Worm (Caenorhabditis elegans): ENCODE results near the gene Y54E2A.9.

Y54E2A.9 gene

DNA sequence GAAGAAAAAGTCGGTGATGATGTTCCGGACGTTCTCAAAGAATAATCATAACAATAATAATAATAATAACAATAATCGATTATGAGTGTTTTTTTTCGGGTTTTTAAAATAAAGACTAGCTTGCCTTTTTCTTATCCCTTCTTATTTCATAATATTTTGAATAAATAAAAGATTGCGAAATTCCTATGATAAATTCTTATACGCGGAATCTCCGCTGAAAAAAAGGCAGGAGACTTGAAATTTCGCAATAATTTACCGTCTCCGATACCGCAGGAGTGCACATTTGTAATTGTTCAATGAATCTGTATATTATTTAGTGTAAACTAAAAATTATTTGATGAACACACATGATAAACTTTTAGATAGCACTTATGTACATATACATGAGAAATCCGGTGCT is 6.7 kb upstream of the Y54E2A.9 start:
- TF ChIP-seq elt-1 (tag; optimal IDR thresholded peaks at IDR 0.05; ENCODE audit: borderline replicate concordance, insufficient read depth) (no peak), snpc-4 (tag; optimal IDR thresholded peaks at IDR 0.05) (no peak), sem-2 (GFP tag; optimal IDR thresholded peaks at IDR 0.05) (no peak), drap-1 (GFP tag; optimal IDR thresholded peaks at IDR 0.05) (no peak), M03D4.4 (tag; optimal IDR thresholded peaks at IDR 0.05) (no peak), nhr-12 (tag; optimal IDR thresholded peaks at IDR 0.05) (no peak), unc-62 (GFP tag; optimal IDR thresholded peaks at IDR 0.05) (no peak), nhr-2 (tag; optimal IDR thresholded peaks at IDR 0.05) (no peak), mab-5 (tag; optimal IDR thresholded peaks at IDR 0.05) (no peak), ztf-11 (tag; optimal IDR thresholded peaks at IDR 0.05) (no peak), pha-4 (tag; optimal IDR thresholded peaks at IDR 0.05) (no peak), unc-120 (tag; optimal IDR thresholded peaks at IDR 0.05; ENCODE audit: poor library complexity, severe bottlenecking) (no peak), ces-1 (GFP tag; optimal IDR thresholded peaks at IDR 0.05) (no peak), tbx-8 (GFP tag; optimal IDR thresholded peaks at IDR 0.05) (no peak), lin-32 (GFP tag; optimal IDR thresholded peaks at IDR 0.05) (no peak)

DNA sequence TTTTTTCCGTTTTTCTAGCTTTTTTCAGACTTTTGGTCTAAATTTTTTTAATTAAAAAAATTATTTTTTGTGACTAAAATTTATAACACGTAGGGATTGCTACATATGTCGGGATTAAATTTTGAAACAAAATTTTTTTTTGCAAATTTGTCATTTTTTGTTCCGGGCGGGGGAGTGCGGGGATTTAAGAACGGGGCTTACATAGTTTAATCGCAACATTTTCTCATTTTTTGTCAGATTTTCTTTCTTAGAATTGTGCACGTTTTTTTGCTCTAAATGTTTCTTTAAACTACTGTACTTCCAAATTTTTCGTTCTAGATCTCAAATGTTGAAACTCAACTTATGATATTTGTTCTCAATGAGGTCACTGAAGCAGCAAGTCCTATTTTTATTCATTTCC is 4.9 kb upstream of the Y54E2A.9 start, which contains the start of gene Y54E2A.10:
TSS of gene Y54E2A.10 (plus strand) at position 301 of the 400 bp plus-strand sequence.
- TF ChIP-seq ceh-39 (tag; optimal IDR thresholded peaks at IDR 0.05) = no peak
- no peak for TF ChIP-seq M03D4.4 (tag; optimal IDR thresholded peaks at IDR 0.05)
- TF ChIP-seq sem-2 (GFP tag; optimal IDR thresholded peaks at IDR 0.05) = no peak
- no peak for TF ChIP-seq unc-120 (tag; optimal IDR thresholded peaks at IDR 0.05; ENCODE audit: poor library complexity, severe bottlenecking)
- no peak for TF ChIP-seq nhr-237 (tag; optimal IDR thresholded peaks at IDR 0.05)

DNA sequence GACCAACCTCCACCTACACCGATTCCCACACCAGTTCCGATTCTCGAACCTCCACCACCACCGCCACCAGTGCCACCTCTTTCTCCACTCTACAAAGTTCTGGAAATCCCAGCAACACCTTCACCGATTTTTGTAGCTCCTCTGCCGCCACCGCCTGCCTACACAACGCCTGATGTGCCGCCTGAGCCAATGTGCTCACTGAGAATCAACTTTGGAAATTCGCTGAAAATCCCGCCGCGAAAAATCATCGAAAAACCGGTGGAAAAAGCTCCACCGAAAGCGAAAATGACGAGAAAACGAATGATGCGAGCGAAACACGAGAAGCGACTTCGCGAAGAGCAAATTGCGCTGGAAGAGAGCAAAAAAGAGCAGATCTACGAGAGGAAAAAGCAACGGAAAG is 6.0 kb downstream of the Y54E2A.9 start:
- no peak for TF ChIP-seq ceh-83 (GFP tag; optimal IDR thresholded peaks at IDR 0.05)

DNA sequence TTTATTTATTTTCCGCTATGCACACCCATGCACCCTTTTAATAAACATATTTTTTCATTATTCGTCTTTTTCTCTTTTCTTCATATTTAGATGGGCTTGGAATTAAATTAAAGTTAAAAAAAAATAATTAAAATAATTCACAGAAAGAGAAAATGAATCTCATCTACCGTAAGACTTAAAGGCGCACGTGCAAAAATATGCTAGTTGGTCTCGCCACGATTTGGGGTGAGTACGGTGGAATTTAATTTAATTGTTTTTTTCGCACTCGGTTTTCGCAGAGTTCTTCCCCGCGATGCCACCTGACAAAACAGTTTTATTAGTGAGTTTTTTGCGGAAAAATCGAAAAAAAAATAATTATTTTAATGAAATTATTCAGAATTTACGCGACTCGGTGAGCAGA is 7.7 kb downstream of the Y54E2A.9 start, which contains the start of gene Y54E2A.8:
TSS of gene Y54E2A.8 (plus strand) at position 254 of the 400 bp plus-strand sequence.
- TF ChIP-seq blmp-1 (tag; optimal IDR thresholded peaks at IDR 0.05) (no peak), nhr-237 (tag; optimal IDR thresholded peaks at IDR 0.05) (no peak), ces-1 (GFP tag; optimal IDR thresholded peaks at IDR 0.05) (no peak), nhr-2 (tag; optimal IDR thresholded peaks at IDR 0.05) (no peak), unc-62 (GFP tag; optimal IDR thresholded peaks at IDR 0.05) (no peak), elt-3 (tag; optimal IDR thresholded peaks at IDR 0.05) (no peak), sem-2 (GFP tag; optimal IDR thresholded peaks at IDR 0.05) (no peak), nhr-28 (tag; optimal IDR thresholded peaks at IDR 0.05) (no peak), lsy-2 (tag; optimal IDR thresholded peaks at IDR 0.05) (no peak), ceh-39 (tag; optimal IDR thresholded peaks at IDR 0.05) (no peak), ceh-43 (GFP tag; optimal IDR thresholded peaks at IDR 0.05) (no peak), bed-3 (GFP tag; optimal IDR thresholded peaks at IDR 0.05) (no peak), unc-39 (tag; optimal IDR thresholded peaks at IDR 0.05) (no peak)

DNA sequence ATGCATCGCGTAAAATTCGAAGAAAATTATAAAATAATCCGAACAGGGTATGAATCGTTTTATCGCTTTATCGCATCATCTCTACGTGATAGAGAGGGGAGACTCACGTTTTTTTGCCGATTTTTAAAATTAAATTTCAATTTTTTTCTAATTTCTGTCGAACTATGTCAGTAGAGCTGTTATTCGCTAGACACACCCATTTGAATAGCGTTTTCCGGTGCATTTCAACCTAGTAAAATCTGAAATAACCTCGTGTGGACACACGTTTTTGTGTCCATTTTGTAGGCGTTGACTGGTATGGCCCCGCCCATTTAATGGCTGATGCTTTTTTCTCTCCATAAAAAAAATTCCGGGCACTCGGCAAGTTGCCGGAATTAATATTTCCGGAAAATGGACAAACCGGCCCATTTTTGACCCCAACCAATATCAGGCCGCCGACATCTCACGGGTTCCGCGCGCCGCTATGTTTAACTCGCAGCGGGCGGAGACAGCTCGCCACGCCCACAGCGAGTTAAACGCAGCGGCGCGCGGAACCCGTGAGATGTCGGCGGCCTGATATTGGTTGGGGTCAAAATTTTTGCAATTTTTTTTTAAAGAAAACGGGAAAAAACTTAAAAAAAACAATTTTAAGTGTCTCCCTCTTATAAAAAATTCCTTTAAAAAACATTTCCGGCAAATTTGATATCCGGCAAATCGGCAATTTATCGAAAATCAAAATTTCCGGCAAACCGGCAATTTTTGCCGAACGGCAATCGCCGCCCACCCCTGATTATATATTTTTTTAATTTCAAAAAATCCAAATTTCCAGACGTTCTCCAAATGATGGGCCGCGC is 12.6 kb downstream of the Y54E2A.9 start, which contains the start of gene Y54E2A.7:
TSS of gene Y54E2A.7 (minus strand) at position 51 of the 833 bp plus-strand sequence.
- TF ChIP-seq ceh-39 (tag; optimal IDR thresholded peaks at IDR 0.05) (no peak), mls-2 (tag; optimal IDR thresholded peaks at IDR 0.05) (no peak), mep-1 (tag; optimal IDR thresholded peaks at IDR 0.05) (no peak), zip-8 (tag; optimal IDR thresholded peaks at IDR 0.05) (no peak), tbx-8 (GFP tag; optimal IDR thresholded peaks at IDR 0.05) (no peak), lin-13 (tag; optimal IDR thresholded peaks at IDR 0.05) (no peak), pha-4 (tag; optimal IDR thresholded peaks at IDR 0.05) (no peak), nhr-12 (tag; optimal IDR thresholded peaks at IDR 0.05) (no peak), lsy-2 (tag; optimal IDR thresholded peaks at IDR 0.05) (no peak), nhr-28 (tag; optimal IDR thresholded peaks at IDR 0.05) (no peak), ceh-83 (GFP tag; optimal IDR thresholded peaks at IDR 0.05) (no peak), unc-120 (tag; optimal IDR thresholded peaks at IDR 0.05; ENCODE audit: poor library complexity, severe bottlenecking) (no peak), blmp-1 (tag; optimal IDR thresholded peaks at IDR 0.05) (no peak), flh-1 (GFP tag; optimal IDR thresholded peaks at IDR 0.05) (no peak), elt-1 (tag; optimal IDR thresholded peaks at IDR 0.05; ENCODE audit: borderline replicate concordance, insufficient read depth) (no peak), unc-39 (tag; optimal IDR thresholded peaks at IDR 0.05) (no peak)

Data from whole organism, mixed stage, embryonic.